Worm (Caenorhabditis elegans): ENCODE results near the gene sri-72.

DNA sequence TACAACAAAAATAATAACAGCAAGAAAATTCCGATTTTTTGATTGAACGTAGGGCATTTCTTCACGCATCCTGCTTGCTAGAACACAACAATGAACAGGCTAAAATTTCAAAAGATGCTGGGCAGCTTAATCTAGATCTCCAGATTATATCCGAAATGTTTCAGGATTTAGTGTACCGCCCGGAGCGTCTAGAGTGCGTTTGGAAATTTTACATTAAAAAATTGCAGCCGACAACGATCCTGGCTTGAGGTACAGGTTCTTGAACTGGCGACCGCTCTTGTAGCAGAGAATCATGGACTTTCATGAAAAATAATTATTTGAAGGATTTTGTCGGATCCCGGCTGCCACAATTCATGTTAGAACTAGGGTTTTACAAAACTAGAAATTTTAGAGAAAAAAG is 20.0 kb downstream of the sri-72 start, which contains the start of gene C14C6.6:
- TF ChIP-seq eyg-1 (tag; optimal IDR thresholded peaks at IDR 0.05) (no peak), zip-5 (tag; optimal IDR thresholded peaks at IDR 0.05) (no peak), pros-1 (tag; optimal IDR thresholded peaks at IDR 0.05) (no peak), unc-3 (GFP tag; conservative IDR thresholded peaks at IDR 0.05) (no peak), unc-3 (tag; optimal IDR thresholded peaks at IDR 0.05) (no peak), F13H6.1 (tag; optimal IDR thresholded peaks at IDR 0.05) (no peak), hlh-6 (tag; optimal IDR thresholded peaks at IDR 0.05) (no peak), ref-2 (tag; optimal IDR thresholded peaks at IDR 0.05) (no peak), che-1 (tag; optimal IDR thresholded peaks at IDR 0.05) (no peak), sox-2 (GFP tag; IDR thresholded peaks at IDR 0.05) (no peak), sdc-2 (tag; optimal IDR thresholded peaks at IDR 0.05) (no peak), fax-1 (tag; optimal IDR thresholded peaks at IDR 0.05) (no peak), lin-11 (tag; optimal IDR thresholded peaks at IDR 0.05) (no peak)
